Worm (Caenorhabditis elegans) whole organism, dauer: ENCODE data around the gene srw-10.

Experiments used
- unc-62 ChIP-seq: sonication (generic microtip); optimal IDR thresholded peaks from 2 replicates; lab custom pipeline; 2017; ENCODE audit warnings: missing biosample characterization, missing genetic modification reagents, missing genetic modification characterization

srw-10 gene

DNA sequence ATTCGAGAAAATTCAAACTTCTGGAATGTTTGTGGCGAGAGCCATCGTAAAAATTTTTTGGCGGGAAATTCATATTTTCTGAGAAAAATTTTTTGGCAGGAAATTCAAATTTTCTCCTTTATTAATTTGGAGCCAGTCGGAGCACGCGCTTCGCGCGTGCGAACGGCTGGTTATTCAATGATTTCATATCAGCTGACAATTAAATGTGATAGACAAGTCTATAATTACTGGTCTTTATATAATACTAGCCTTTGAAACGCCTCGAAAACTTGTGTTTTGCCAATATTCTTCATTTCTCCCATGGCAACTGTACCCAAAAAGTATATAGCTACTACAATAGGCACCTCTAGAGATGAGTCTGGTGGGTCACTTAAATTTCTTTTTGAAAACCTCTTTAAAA is at the start of gene srw-10:
srw-10 (plus strand) TSS at position 301 of the 400 bp plus-strand sequence.
- no peak for TF ChIP-seq unc-62

DNA sequence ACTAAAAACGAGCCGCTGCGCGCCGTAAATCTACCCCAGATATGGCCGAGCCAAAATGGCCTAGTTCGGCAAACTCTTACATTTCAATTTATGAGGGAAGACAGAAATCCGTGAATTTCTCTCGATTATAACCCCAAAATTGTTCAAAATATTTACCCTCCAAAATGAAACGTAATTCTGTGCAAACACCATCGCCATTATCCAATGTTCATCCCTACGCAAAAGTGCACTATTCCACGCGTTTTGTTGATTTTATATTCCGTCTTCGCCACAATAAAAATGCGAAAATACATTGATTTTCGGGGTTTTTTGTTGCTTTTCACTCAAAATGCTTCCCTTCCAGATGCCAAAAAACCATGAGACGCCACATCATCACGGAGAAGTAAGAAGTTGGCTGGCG is 43.9 kb upstream of the srw-10 start, which contains the start of gene hut-1:
hut-1 (plus strand) TSS at position 344 of the 400 bp plus-strand sequence.
- TF ChIP-seq unc-62: no peak

DNA sequence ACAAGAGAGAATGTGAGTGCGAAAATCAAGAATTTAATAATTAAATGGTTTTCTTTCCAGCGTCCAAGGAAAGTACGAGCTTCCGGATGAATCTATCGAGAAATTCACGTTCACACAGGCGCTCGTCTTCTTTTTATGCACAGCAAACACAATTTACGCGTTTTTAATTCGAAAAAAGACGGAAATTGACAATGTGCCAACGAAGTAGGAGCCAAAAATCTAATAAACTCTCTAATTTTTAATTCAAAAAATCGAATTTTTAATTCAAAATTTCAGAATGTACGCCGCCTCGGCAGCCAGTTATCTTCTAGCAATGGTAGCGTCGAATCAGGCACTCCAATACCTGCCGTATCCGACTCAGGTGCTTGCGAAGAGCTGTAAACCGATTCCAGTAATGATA is 43.5 kb upstream of the srw-10 start:
- TF ChIP-seq unc-62: no peak

ce11 chrIII:12713862-12714261 is 41.3 kb upstream of the srw-10 start:
- TF ChIP-seq unc-62: no peak

ce11 chrIII:12714266-12714665 is 40.9 kb upstream of the srw-10 start, which contains the start of gene ssl-1:
Gene ssl-1 (plus strand): TSS chrIII:12714566.
- no peak for TF ChIP-seq unc-62

DNA sequence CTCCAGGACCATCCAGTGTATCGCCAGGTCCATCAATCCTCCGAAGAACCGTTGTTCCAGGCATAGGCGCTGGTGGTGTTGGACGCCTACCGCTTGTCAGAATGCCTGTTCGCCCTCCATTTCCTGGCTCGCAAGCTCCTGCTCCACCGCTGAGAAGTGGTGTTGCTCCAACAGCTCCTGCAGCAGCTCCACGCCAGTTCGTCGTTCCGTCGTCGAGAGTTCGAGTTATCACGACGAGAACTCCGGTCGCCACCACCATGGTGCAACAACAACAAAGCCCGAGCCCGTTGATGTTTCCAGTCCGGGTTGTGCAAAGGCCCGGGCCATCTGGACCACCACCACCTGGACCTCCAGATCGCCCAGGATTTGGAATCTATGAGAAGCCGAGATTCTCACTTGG is 27.0 kb upstream of the srw-10 start:
- TF ChIP-seq unc-62: no peak

ce11 chrIII:12738935-12739334 is 16.2 kb upstream of the srw-10 start:
- no peak for TF ChIP-seq unc-62

ce11 chrIII:12740313-12740712 is 14.8 kb upstream of the srw-10 start:
- no peak for TF ChIP-seq unc-62

- no peak for TF ChIP-seq unc-62
Observed at ce11 chrIII:12743515-12743914, 11.6 kb upstream of the srw-10 start.

DNA sequence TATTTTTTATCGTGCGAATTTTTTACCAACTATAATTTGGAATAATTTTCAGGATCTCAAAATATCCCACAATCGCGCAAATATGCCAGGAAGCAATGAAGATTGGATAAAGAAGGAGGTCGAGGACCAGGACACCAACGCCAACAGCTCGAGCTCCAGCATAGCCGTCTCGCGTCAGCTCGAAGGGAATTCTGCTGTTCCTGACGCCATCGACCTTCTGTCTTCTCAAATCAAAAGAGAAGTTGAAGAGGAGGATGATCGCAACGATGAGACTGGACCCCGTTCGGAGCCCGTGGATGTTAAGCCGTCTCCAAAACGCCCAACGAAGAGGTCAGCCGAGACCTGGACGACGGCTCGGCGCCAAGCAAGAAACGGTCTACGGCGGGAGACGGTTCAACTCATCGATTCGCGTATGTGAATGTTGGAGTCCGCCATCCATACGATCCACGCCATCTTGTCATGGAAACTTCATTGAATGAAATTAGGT is 8.7 kb upstream of the srw-10 start, which contains the start of gene Y111B2A.21:
Y111B2A.21 (plus strand) TSS at position 51 of the 487 bp plus-strand sequence.
- TF ChIP-seq unc-62: no peak

ce11 chrIII:12750831-12751230 is 4.3 kb upstream of the srw-10 start, which contains the start of the genes irld-60 and irld-20:
Gene irld-60 (minus strand): TSS chrIII:12750931.
Gene irld-20 (plus strand): TSS chrIII:12751109.
- TF ChIP-seq unc-62: no peak

DNA sequence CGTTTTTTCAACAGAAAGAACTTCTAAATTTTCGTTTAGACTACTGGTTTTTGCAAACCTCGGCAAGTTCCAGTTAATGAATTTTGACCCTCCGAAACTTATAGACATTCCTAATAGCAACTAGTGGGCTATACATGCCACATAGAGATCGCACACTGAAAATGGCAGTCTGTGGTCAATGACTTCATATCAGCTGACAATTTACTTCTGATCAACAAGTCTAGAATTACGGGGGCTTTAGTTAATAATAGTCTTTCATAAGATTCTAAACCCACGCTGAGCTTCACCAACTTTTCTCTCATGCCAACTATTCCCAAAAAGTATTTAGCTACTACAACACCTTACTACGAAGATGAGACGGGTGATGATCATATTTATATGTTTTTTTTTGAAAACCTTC is 2.2 kb downstream of the srw-10 start, which contains the start of gene srw-9:
srw-9 (plus strand) TSS at position 301 of the 400 bp plus-strand sequence.
- no peak for TF ChIP-seq unc-62

- TF ChIP-seq unc-62: no peak
Observed at ce11 chrIII:12764241-12764640, 9.1 kb downstream of the srw-10 start, which contains the start of the genes irld-19 and irld-61. Gene irld-19 (minus strand): TSS chrIII:12764341. Gene irld-61 (plus strand): TSS chrIII:12764553.

DNA sequence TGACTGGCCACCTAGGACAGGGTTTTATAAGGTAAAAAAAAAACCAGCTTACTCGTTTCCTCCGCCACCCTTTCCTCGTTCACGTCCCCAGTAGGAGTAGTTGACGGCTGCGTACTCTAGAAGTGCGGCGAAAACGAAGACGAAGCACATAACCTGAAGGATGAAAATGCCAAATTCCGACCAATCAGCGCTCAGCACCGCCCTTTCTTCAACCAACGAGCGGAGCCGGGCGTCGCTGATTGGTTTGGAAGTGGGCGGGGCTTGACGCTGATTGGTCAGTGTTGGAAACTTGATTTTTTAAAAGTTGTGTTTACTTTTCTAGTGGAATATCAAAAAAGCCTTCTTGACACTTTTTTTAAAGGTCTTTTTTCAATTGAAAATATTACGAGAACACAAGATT is 18.6 kb downstream of the srw-10 start:
- TF ChIP-seq unc-62: no peak

DNA sequence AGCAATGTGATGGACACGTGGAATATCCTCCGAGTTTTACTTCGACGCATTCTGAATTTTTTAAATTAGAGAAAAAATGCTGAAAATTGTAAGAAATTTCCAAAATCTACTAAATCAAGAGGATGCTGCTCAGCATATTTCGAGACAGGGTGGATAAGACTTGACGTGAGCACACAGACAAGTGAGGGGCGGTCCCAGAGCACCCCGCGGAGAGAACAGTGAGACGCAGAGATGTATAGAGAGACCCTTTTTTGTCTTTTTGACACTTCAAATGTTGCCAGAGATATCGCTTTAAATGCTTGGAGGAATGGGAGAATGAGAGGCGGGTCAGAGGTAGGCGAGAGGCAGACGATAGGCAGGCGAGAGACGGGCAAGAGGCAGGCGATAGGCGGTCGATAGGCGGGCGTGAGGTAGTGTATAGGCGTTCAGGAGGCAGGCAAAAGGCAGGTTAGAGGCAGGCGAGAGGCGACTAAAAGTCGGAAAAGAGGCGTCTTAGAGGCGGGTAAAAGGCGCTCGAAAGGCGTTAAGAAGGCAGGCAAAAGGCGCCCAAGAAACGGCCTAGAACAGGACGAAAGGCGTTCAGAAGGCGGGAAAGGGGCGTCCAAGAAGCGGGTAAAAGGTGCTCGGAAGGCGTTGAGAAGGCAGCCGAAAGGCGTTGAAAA is 24.7 kb downstream of the srw-10 start, which contains the start of gene gab-1:
gab-1 (minus strand) TSS at position 51 of the 662 bp plus-strand sequence.
- TF ChIP-seq unc-62: no peak

DNA sequence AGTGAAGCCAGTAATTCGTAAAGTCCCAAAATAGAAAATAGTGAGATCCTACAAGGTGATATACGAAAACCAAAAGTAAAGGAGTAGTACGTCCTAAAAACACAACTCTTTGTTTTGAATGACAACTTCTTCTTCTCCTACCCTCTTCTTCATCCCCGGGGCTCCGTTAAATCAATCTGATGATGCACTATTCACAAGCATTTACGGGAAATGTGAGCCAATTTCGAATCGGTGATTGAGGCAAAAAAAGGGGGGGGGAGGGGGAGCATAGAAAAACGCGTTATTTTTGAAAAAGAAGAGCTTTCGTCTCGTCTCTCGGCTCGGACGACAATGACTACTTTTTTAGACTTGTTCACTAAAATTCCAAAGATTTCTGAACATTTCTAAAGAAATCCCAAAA is 28.7 kb downstream of the srw-10 start:
- no peak for TF ChIP-seq unc-62

- no peak for TF ChIP-seq unc-62
Observed at ce11 chrIII:12784854-12785253, 29.7 kb downstream of the srw-10 start, which contains the start of gene lgc-37. Gene lgc-37 (plus strand): TSS chrIII:12785154.

DNA sequence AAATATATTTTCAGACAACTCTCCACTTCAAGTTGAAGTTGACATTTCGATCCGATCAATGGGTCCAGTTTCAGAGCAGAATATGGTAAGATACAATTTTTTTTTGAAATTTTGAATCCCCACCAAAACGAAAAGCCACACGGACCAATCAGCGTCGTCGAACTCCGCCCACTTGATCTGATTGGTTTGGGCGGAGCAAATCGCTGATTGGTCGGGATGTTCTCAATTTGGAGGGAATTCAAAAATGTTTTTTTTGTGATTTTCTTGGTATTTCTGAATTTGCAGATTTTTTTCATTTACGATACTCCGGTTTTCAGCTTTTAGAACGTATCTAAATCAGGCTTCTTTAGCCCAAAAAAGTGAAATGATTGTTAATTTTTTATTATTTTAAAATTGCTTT is 30.3 kb downstream of the srw-10 start:
- no peak for TF ChIP-seq unc-62
